Fruit fly (Drosophila melanogaster) whole organism: Measurements from ENCODE around the gene rt.

Experiments used
- CG8478 ChIP-seq: fragments of >200 bp; optimal IDR thresholded peaks from 2 replicates; lab custom pipeline; 2018; ENCODE audit warnings: inconsistent platforms
- Dll ChIP-seq: fragments of >200 bp; optimal IDR thresholded peaks from 2 replicates; lab custom pipeline; 2017
- EcR ChIP-seq, 2 experiments: fragments of >200 bp; optimal IDR thresholded peaks; 2 replicates each; lab custom pipeline; 2017; ENCODE audit warnings: missing biosample characterization in 2 of 2, missing genetic modification characterization in 2 of 2, missing genetic modification reagents in 2 of 2
- pan ChIP-seq: fragments of >200 bp; optimal IDR thresholded peaks from 2 replicates; lab custom pipeline; 2017
- psq ChIP-seq: fragments of >200 bp; optimal IDR thresholded peaks from 2 replicates; lab custom pipeline; 2017
- usp ChIP-seq: fragments of >200 bp; optimal IDR thresholded peaks from 2 replicates; lab custom pipeline; 2017; ENCODE audit warnings: missing biosample characterization, missing genetic modification characterization, mixed read lengths

The rt gene

dm6 chr3L:11539511-11540329 is 47.9 kb downstream of the rt start:
- TF ChIP-seq Dll (lab: Kevin White, UChicago): no peak
- TF ChIP-seq CG8478 (lab: Kevin White, UChicago): no peak
- TF ChIP-seq pan (lab: Kevin White, UChicago): no peak
- TF ChIP-seq EcR (GFP tag; optimal IDR thresholded peaks at IDR 0.05; lab: Kevin White, UChicago): no peak

- no peak for TF ChIP-seq EcR (GFP tag; optimal IDR thresholded peaks at IDR 0.05; lab: Kevin White, UChicago)
- TF ChIP-seq usp (GFP tag; lab: Kevin White, UChicago): no peak
- TF ChIP-seq Dll (lab: Kevin White, UChicago): no peak
- TF ChIP-seq pan (lab: Kevin White, UChicago): no peak
- no peak for TF ChIP-seq CG8478 (lab: Kevin White, UChicago)
- TF ChIP-seq psq: no peak
Measured at dm6 chr3L:11536767-11537419, 50.7 kb downstream of the rt start.

DNA sequence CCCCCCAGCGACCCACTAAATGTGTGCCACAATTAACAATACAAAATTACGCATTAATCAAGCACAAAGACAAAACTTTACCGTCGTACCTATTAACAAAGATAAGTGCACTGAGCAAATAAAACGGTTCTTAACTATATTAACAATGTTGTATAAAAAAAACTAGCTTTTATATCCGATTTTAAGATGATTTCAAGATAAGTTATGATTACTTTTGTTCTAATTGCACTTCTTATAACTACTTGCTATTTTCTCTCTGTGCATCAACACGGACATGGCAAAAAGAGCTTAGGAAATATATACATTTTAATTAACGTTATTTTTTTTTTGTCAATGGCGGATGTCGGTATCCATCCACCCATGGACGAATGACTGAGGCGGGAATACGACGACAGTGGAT is 51.4 kb downstream of the rt start:
- TF ChIP-seq psq (no peak), CG8478 (lab: Kevin White, UChicago) (no peak), pan (lab: Kevin White, UChicago) (no peak), usp (GFP tag; lab: Kevin White, UChicago) (no peak), EcR (GFP tag; optimal IDR thresholded peaks at IDR 0.05; lab: Kevin White, UChicago) (no peak), Dll (lab: Kevin White, UChicago) (no peak)

DNA sequence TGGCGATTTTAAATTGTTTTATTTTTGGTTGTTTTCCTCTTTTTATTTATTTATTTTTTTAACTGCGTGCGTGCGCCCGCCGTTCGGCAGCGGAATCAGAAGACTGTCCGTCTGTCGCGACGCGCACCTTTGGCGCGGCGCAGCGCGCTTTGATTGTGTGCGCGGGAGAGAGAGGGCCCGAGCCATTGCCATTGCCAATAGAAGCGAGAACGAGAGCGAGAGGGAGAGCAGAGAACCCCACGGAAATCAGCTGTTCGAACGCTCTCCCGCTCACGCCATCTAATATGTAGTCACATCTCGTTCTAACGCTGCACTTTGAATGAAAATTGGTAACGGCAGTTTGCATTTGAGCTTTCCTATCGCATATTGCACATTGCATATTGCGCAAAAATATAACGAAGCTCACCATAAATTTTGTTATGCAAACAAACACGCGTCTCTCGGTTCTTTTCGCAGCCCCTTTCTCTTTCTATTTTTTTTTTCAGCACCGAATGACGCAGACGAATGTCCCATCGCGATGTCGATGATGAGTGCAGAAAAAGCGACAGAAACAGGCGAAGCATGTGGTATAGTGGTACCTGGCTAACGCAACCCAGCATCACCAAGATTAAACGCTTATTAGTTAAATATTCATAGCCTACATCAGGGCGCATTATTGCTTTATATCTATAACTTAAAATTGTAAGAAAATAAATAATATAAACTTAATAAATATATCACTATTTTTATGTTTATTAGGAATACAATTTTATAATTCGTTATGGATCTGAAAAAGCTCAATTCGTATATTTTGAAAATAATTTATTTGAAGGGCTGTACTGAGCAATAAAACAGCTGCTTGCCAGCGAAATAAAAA is 53.0 kb downstream of the rt start:
- TF ChIP-seq usp (GFP tag; lab: Kevin White, UChicago) (no peak), psq (no peak)
